Worm (Caenorhabditis elegans) whole organism, midembryonic: Measurements from ENCODE around the gene myo-3.

Experiments
- T22C8.4 ChIP-seq: fragments of 200-800 bp; sonication (Bioruptor generic); IDR thresholded peaks from 2 replicates; pipeline ENCODE4 v1.3.6; 2022; ENCODE audit warnings: missing genetic modification characterization, missing compliant biosample characterization
- cog-1 ChIP-seq: sonication (generic microtip); optimal IDR thresholded peaks from 2 replicates; lab custom pipeline; 2016; ENCODE audit warnings: missing genetic modification characterization, missing compliant biosample characterization
- flt-1 ChIP-seq: fragments of 200-800 bp; sonication (Bioruptor generic); IDR thresholded peaks from 2 replicates; pipeline ENCODE4 v1.3.6; 2022; ENCODE audit warnings: missing genetic modification characterization, missing compliant biosample characterization
- klf-2 ChIP-seq: fragments of 200-800 bp; sonication (Bioruptor generic); conservative IDR thresholded peaks from 2 replicates; pipeline ENCODE4 v1.3.6; 2022; ENCODE audit warnings: missing genetic modification reagents, missing genetic modification characterization, missing compliant biosample characterization
- med-1 ChIP-seq: sonication (generic microtip); optimal IDR thresholded peaks from 2 replicates; lab custom pipeline; 2017; ENCODE audit warnings: missing genetic modification characterization, mild to moderate bottlenecking, missing compliant biosample characterization, antibody characterized with exemption, missing genetic modification reagents; ENCODE audit not compliant: insufficient read depth
- ref-1 ChIP-seq: fragments of 200-800 bp; sonication (Bioruptor generic); conservative IDR thresholded peaks from 2 replicates; pipeline ENCODE4 v1.3.6; 2022; ENCODE audit warnings: missing genetic modification reagents, missing genetic modification characterization, missing compliant biosample characterization
- tab-1 ChIP-seq: fragments of 200-800 bp; sonication (Bioruptor generic); IDR thresholded peaks from 2 replicates; pipeline ENCODE4 v1.3.6; 2022; ENCODE audit warnings: missing genetic modification characterization, missing compliant biosample characterization
- ztf-23 ChIP-seq: fragments of 200-800 bp; sonication (Bioruptor generic); IDR thresholded peaks from 2 replicates; pipeline ENCODE4 v1.3.6; 2022; ENCODE audit warnings: missing genetic modification reagents, missing genetic modification characterization, missing compliant biosample characterization
- ztf-29 ChIP-seq: fragments of 200-800 bp; sonication (Bioruptor generic); IDR thresholded peaks from 2 replicates; pipeline ENCODE4 v1.3.6; 2022; ENCODE audit warnings: missing genetic modification reagents, missing genetic modification characterization, missing compliant biosample characterization

DNA sequence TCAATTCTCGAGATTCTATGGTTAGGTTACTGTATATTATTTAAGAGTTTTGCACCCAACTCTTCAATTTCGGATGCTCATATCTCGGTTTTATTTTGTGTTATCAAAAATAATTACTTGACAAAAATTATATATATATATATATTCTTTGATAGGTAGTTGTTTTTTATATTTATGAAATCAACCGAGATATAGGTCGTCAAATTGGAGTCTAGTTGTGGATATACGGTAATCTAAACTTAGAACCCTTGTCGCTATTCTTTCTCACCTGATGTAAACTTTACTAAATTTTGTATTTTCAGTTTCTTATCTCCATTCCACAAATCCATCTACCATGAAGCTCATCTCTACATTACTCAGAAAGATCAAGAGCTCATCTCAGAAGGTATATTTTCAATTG, 49.0 kb upstream of the myo-3 start, which contains the start of gene F55C5.10:
- TF ChIP-seq ref-1: no peak
- TF ChIP-seq klf-2 (GFP tag; lab: Robert Waterston, UW): no peak
- TF ChIP-seq tab-1 (GFP tag; lab: Robert Waterston, UW): no peak
- TF ChIP-seq flt-1 (GFP tag; lab: Robert Waterston, UW): no peak
- no peak for TF ChIP-seq T22C8.4 (GFP tag; lab: Robert Waterston, UW)
- no peak for TF ChIP-seq ztf-23 (GFP tag; lab: Robert Waterston, UW)
- no peak for TF ChIP-seq med-1 (GFP tag; lab: Kevin White, UChicago)
- no peak for TF ChIP-seq cog-1 (tag; lab: Kevin White, UChicago)
- TF ChIP-seq ztf-29 (GFP tag; lab: Robert Waterston, UW): no peak
